Fruit fly (Drosophila melanogaster) S2 (cell line): ENCODE measurements around the gene PLCXD.

Experiments
- CG8478 ChIP-seq: fragments of >200 bp; optimal IDR thresholded peaks from 2 replicates; lab custom pipeline; 2018
- CTCF ChIP-seq, 2 experiments: fragments of >200 bp; optimal IDR thresholded peaks; 2 replicates each; lab custom pipeline; 2018

DNA sequence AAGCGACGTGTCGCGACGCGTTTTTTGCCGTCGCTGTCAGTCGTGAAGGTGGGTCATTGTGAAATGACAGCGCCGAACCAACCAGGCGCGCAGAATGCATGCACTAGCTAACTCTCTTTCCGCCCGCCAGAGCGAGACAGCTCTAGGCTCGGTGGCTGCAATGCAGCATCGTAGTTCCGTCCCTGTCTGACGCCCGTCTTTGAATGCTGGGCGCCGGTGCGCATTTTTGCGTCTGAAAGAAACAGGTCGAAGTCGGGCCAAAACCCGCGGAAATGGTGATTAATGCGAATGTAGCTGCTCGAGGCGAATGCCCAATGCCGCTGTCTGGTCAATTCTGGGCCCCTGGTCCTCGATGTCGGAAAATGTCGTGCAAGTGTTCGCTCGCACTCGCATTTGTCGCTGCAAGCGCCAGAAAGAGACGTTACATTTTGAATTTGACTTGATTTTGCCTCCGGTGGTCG, 41.9 kb upstream of the PLCXD start:
- TF ChIP-seq CG8478 (lab: Kevin White, UChicago) (no peak), CTCF (optimal IDR thresholded peaks at IDR 0.05; lab: Kevin White, UChicago) (peak; percentile 41 to 45)
